Worm (Caenorhabditis elegans): ENCODE measurements around the gene dph-1.
A peak's percentile ranks its signal among the peaks of the same experiment; 100 is the strongest.

Gene dph-1

ce11 chrIII:3699275-3699674 is 7.4 kb upstream of the dph-1 start, which contains the start of gene cyn-9:
Gene cyn-9 (minus strand): TSS chrIII:3699640.
- no peak for TF ChIP-seq W03F9.2 (tag; optimal IDR thresholded peaks at IDR 0.05)
- no peak for TF ChIP-seq dao-5 (tag; optimal IDR thresholded peaks at IDR 0.05)
- no peak for TF ChIP-seq him-1 (tag; optimal IDR thresholded peaks at IDR 0.05)

DNA sequence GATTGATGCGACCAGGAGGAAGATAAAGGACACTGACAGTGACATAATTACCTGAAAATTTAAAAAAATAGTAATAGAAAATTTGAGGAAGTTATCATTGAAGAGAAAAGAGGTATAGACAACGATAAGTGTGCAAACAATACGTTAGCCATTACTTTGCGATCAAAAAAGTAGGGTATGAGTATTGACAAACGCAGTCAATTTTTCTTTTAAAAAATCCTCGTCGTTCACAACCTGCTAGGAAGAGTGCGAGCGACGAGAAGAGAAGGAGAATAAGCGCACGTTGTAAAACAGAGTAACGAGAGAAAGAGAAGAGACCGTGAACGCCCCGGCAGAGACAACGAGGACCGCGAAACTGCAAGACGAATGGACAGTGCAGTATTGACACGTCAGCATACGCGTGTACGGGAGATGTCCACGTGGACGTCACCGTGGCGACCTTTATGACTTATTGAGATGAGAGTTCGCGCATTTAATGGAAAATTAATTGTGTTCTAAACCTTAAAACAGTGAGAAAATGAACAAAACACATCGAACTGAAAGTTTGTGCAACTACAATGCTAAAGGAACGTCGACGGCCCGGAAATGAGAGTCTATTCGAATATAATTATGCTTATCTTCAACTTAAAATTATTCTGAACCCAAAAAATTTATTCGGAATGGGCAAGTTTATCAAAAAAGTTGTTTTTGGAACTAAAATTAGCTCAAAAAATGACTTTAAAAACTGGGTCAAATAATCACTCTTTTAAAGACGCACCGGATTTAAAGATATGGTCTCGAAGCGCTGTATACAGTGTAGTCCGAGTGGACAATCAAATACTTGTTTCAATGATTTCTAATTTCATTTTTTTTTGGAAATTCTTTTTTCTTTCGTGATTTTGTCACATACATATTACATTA is 5.0 kb upstream of the dph-1 start, which contains the start of the genes pdi-1 and C14B1.2:
Gene pdi-1 (minus strand): TSS at position 51 of the 900 bp plus-strand sequence.
Gene C14B1.2 (plus strand): TSS at position 850 of the 900 bp plus-strand sequence.
- TF ChIP-seq dao-5 (tag; optimal IDR thresholded peaks at IDR 0.05) (no peak), him-1 (tag; optimal IDR thresholded peaks at IDR 0.05) (no peak), W03F9.2 (tag; optimal IDR thresholded peaks at IDR 0.05) (no peak)

- TF ChIP-seq W03F9.2 (tag; optimal IDR thresholded peaks at IDR 0.05) (peak; percentile 45), dao-5 (tag; optimal IDR thresholded peaks at IDR 0.05) (no peak), him-1 (tag; optimal IDR thresholded peaks at IDR 0.05) (no peak)
Observed at ce11 chrIII:3703397-3703796, 3.3 kb upstream of the dph-1 start, which contains the start of gene C14B1.3. Gene C14B1.3 (plus strand): TSS chrIII:3703564.

DNA sequence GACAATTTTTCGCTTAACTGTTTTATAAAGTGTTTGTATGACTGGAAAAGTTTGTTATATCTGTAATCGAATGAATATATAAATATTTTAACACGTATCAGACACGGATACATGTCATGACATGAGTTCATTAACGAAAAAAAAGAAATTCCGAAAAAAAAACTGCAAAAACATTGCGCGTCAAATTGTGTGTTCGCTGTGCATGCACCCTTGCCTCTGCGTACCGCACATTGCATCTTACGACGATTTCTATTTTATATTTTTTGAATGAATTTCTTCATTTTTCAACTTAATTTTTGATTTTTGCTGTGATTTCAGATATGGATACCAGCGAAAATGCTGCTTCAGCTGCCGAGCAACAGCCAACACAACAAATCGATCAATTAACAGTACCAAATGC is 1.7 kb upstream of the dph-1 start, which contains the start of gene wdr-5.1:
Gene wdr-5.1 (plus strand): TSS at position 319 of the 400 bp plus-strand sequence.
- TF ChIP-seq W03F9.2 (tag; optimal IDR thresholded peaks at IDR 0.05) = no peak
- TF ChIP-seq him-1 (tag; optimal IDR thresholded peaks at IDR 0.05) = no peak
- TF ChIP-seq dao-5 (tag; optimal IDR thresholded peaks at IDR 0.05) = no peak

DNA sequence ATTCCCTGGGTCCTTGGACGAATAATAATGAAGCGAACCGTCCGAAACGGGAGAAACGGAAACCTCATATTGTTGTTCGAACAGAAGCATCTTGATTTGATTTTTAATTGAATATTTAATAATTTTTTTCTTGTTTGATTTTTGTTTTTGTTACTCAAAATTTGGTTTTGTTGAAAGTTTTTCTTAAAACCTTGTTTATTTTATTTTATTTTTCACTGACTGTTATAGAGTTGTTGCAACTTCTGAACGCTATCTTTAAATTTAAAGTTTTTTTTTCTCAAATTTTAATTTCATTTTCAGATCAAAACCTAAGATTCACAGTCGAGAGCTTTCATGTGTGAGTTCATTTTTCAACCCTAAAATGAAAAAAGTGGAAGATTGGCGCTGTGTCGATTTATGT is 2.3 kb downstream of the dph-1 start, which contains the start of gene alkb-8:
Gene alkb-8 (plus strand): TSS at position 301 of the 400 bp plus-strand sequence.
- TF ChIP-seq him-1 (tag; optimal IDR thresholded peaks at IDR 0.05) (no peak), W03F9.2 (tag; optimal IDR thresholded peaks at IDR 0.05) (no peak), dao-5 (tag; optimal IDR thresholded peaks at IDR 0.05) (no peak)

ce11 chrIII:3713163-3713562 is 6.5 kb downstream of the dph-1 start, which contains the start of gene nrde-1:
Gene nrde-1 (plus strand): TSS chrIII:3713463.
- TF ChIP-seq W03F9.2 (tag; optimal IDR thresholded peaks at IDR 0.05) (no peak), dao-5 (tag; optimal IDR thresholded peaks at IDR 0.05) (no peak), him-1 (tag; optimal IDR thresholded peaks at IDR 0.05) (no peak)

ce11 chrIII:3716073-3716659 is 9.5 kb downstream of the dph-1 start:
- TF ChIP-seq W03F9.2 (tag; optimal IDR thresholded peaks at IDR 0.05) (no peak), dao-5 (tag; optimal IDR thresholded peaks at IDR 0.05) (no peak), him-1 (tag; optimal IDR thresholded peaks at IDR 0.05) (no peak)

- TF ChIP-seq him-1 (tag; optimal IDR thresholded peaks at IDR 0.05) = no peak
- no peak for TF ChIP-seq W03F9.2 (tag; optimal IDR thresholded peaks at IDR 0.05)
- no peak for TF ChIP-seq dao-5 (tag; optimal IDR thresholded peaks at IDR 0.05)
Observed at ce11 chrIII:3719564-3719963, 12.9 kb downstream of the dph-1 start, which contains the start of gene C14B1.8. Gene C14B1.8 (minus strand): TSS chrIII:3719680.

- no peak for TF ChIP-seq him-1 (tag; optimal IDR thresholded peaks at IDR 0.05)
- TF ChIP-seq dao-5 (tag; optimal IDR thresholded peaks at IDR 0.05) = no peak
- no peak for TF ChIP-seq W03F9.2 (tag; optimal IDR thresholded peaks at IDR 0.05)
Observed at ce11 chrIII:3723726-3724125, 17.0 kb downstream of the dph-1 start.

- TF ChIP-seq dao-5 (tag; optimal IDR thresholded peaks at IDR 0.05) = no peak
- TF ChIP-seq W03F9.2 (tag; optimal IDR thresholded peaks at IDR 0.05) = no peak
- TF ChIP-seq him-1 (tag; optimal IDR thresholded peaks at IDR 0.05) = no peak
Observed at ce11 chrIII:3724880-3725279, 18.2 kb downstream of the dph-1 start, which contains the start of gene C14B1.12. Gene C14B1.12 (minus strand): TSS chrIII:3724980.

ce11 chrIII:3726443-3726842 is 19.8 kb downstream of the dph-1 start, which contains the start of gene gldi-5:
Gene gldi-5 (minus strand): TSS chrIII:3726500.
- TF ChIP-seq W03F9.2 (tag; optimal IDR thresholded peaks at IDR 0.05) = no peak
- no peak for TF ChIP-seq dao-5 (tag; optimal IDR thresholded peaks at IDR 0.05)
- no peak for TF ChIP-seq him-1 (tag; optimal IDR thresholded peaks at IDR 0.05)

- TF ChIP-seq him-1 (tag; optimal IDR thresholded peaks at IDR 0.05) (no peak), W03F9.2 (tag; optimal IDR thresholded peaks at IDR 0.05) (no peak), dao-5 (tag; optimal IDR thresholded peaks at IDR 0.05) (no peak)
Observed at ce11 chrIII:3729520-3729919, 22.8 kb downstream of the dph-1 start, which contains the start of gene F34D10.9. Gene F34D10.9 (minus strand): TSS chrIII:3729620.

- TF ChIP-seq him-1 (tag; optimal IDR thresholded peaks at IDR 0.05) = no peak
- no peak for TF ChIP-seq dao-5 (tag; optimal IDR thresholded peaks at IDR 0.05)
- TF ChIP-seq W03F9.2 (tag; optimal IDR thresholded peaks at IDR 0.05) = no peak
Observed at ce11 chrIII:3730475-3730874, 23.8 kb downstream of the dph-1 start, which contains the start of gene F34D10.8. Gene F34D10.8 (plus strand): TSS chrIII:3730775.

Data from whole organism, L4/young adult.